Fruit fly (Drosophila melanogaster): Measurements from ENCODE around the gene Ravus.

Gene Ravus

dm6 chr3R:13264061-13264661, at the start of gene Ravus (continued):
- TF ChIP-seq CG4424 (GFP tag; optimal IDR thresholded peaks at IDR 0.05) (peak; percentile 34), CG4707 (GFP tag; optimal IDR thresholded peaks at IDR 0.05) (no peak), kay (GFP tag; optimal IDR thresholded peaks at IDR 0.05) (no peak), Aef1 (GFP tag; IDR thresholded peaks at IDR 0.05) (0 out of 3 replicates have a peak, but pooled peaks have one; percentile 29), gcm2 (GFP tag; optimal IDR thresholded peaks at IDR 0.05) (no peak), CG17359 (tag; optimal IDR thresholded peaks at IDR 0.05) (no peak), sug (tag; optimal IDR thresholded peaks at IDR 0.05) (peak; percentile 73), ase (GFP tag; IDR thresholded peaks at IDR 0.05) (no peak), Ptx1 (GFP tag; IDR thresholded peaks at IDR 0.05) (peak; percentile 40; the same call in 1 of the 2 replicates), dpn (GFP tag; optimal IDR thresholded peaks at IDR 0.05) (peak; percentile 32 to 51), CG10565 (GFP tag; optimal IDR thresholded peaks at IDR 0.05) (no peak), B-H1 (GFP tag; IDR thresholded peaks at IDR 0.05) (no peak), CG7745 (tag; optimal IDR thresholded peaks at IDR 0.05) (no peak), E2f2 (GFP tag; IDR thresholded peaks at IDR 0.05) (peak; percentile 73), Rfx (GFP tag; IDR thresholded peaks at IDR 0.05) (peak; percentile 54; the same call in 1 of the 2 replicates), Meics (GFP tag; optimal IDR thresholded peaks at IDR 0.05) (no peak), kah (GFP tag; optimal IDR thresholded peaks at IDR 0.05) (no peak), fd64A (GFP tag; optimal IDR thresholded peaks at IDR 0.05) (no peak), CG12155 (GFP tag; optimal IDR thresholded peaks at IDR 0.05) (peak; percentile 14), CG4328 (GFP tag; optimal IDR thresholded peaks at IDR 0.05) (no peak), CG12942 (GFP tag; optimal IDR thresholded peaks at IDR 0.05) (peak; percentile 8), CG13287 (GFP tag; IDR thresholded peaks at IDR 0.05; ENCODE audit: partially characterized antibody) (no peak), sc (optimal IDR thresholded peaks at IDR 0.05) (no peak), sc (GFP tag; optimal IDR thresholded peaks at IDR 0.05) (peak; percentile 18), HHEX (GFP tag; optimal IDR thresholded peaks at IDR 0.05) (no peak), CG8290 (GFP tag; optimal IDR thresholded peaks at IDR 0.05) (no peak), CG8290 (tag; optimal IDR thresholded peaks at IDR 0.05) (no peak), vnd (GFP tag; IDR thresholded peaks at IDR 0.05; ENCODE audit: partially characterized antibody) (no peak), D19B (GFP tag; optimal IDR thresholded peaks at IDR 0.05) (no peak), twi (tag; optimal IDR thresholded peaks at IDR 0.05) (peak; percentile 53), CG13624 (GFP tag; optimal IDR thresholded peaks at IDR 0.05) (peak; percentile 16), exex (tag; optimal IDR thresholded peaks at IDR 0.05) (no peak), CG6654 (GFP tag; optimal IDR thresholded peaks at IDR 0.05) (no peak), cwo (GFP tag; optimal IDR thresholded peaks at IDR 0.05) (no peak), zen (tag; optimal IDR thresholded peaks at IDR 0.05) (peak; percentile 48), CG7963 (GFP tag; IDR thresholded peaks at IDR 0.05; ENCODE audit: partially characterized antibody) (no peak), stwl (tag; optimal IDR thresholded peaks at IDR 0.05) (peak; percentile 82), YL-1 (GFP tag; optimal IDR thresholded peaks at IDR 0.05) (peak; percentile 74), croc (GFP tag; conservative IDR thresholded peaks at IDR 0.05) (no peak), scrt (GFP tag; optimal IDR thresholded peaks at IDR 0.05) (peak; percentile 11), CG7372 (GFP tag; IDR thresholded peaks at IDR 0.05) (peak; percentile 36; the same call in 1 of the 2 replicates), schlank (tag; optimal IDR thresholded peaks at IDR 0.05) (no peak), CG3281 (GFP tag; optimal IDR thresholded peaks at IDR 0.05) (no peak), Chrac-16 (GFP tag; optimal IDR thresholded peaks at IDR 0.05) (peak; percentile 47), MTF-1 (GFP tag; optimal IDR thresholded peaks at IDR 0.05; ENCODE audit: borderline replicate concordance) (no peak), CG12104 (GFP tag; optimal IDR thresholded peaks at IDR 0.05) (no peak), bigmax (GFP tag; optimal IDR thresholded peaks at IDR 0.05) (no peak), slou (GFP tag; optimal IDR thresholded peaks at IDR 0.05) (no peak), CG2202 (tag; optimal IDR thresholded peaks at IDR 0.05) (no peak), Gug (GFP tag; IDR thresholded peaks at IDR 0.05) (0 out of 4 replicates have a peak, but pooled peaks have one; percentile 15)
